Fruit fly (Drosophila melanogaster) whole organism, pupa: ENCODE results near the gene CG6236.
A peak's percentile ranks its signal among the peaks of the same experiment; 100 is the strongest.

Experiments used
- CG10348 ChIP-seq: fragments of 200-800 bp; sonication (Bioruptor generic); IDR thresholded peaks from 2 replicates; pipeline ENCODE4 v1.3.6; 2022; ENCODE audit warnings: missing biosample characterization, missing genetic modification characterization
- CG13204 ChIP-seq: fragments of 200-800 bp; sonication (Bioruptor generic); optimal IDR thresholded peaks from 2 replicates; lab custom pipeline; 2018; ENCODE audit warnings: missing biosample characterization, mild to moderate bottlenecking, missing genetic modification characterization, moderate library complexity
- CG14655 ChIP-seq: fragments of 200-800 bp; sonication (Bioruptor generic); optimal IDR thresholded peaks from 3 replicates; lab custom pipeline; 2017; ENCODE audit warnings: mild to moderate bottlenecking, missing biosample characterization, missing genetic modification reagents, missing genetic modification characterization
- CG17806 ChIP-seq: fragments of 200-800 bp; sonication (Bioruptor generic); optimal IDR thresholded peaks from 2 replicates; lab custom pipeline; 2018; ENCODE audit warnings: missing biosample characterization, mild to moderate bottlenecking, missing genetic modification characterization, moderate library complexity
- CG34367 ChIP-seq: fragments of 200-800 bp; sonication (Bioruptor generic); optimal IDR thresholded peaks from 2 replicates; lab custom pipeline; 2018; ENCODE audit warnings: missing biosample characterization, mild to moderate bottlenecking, missing genetic modification characterization
- CG8159 ChIP-seq: fragments of 200-800 bp; sonication (Bioruptor generic); optimal IDR thresholded peaks from 3 replicates; lab custom pipeline; 2018; ENCODE audit warnings: missing biosample characterization, mild to moderate bottlenecking, missing genetic modification characterization, moderate library complexity
- CG8301 ChIP-seq: fragments of 200-800 bp; sonication (Bioruptor generic); optimal IDR thresholded peaks from 2 replicates; lab custom pipeline; 2018; ENCODE audit warnings: missing biosample characterization, mild to moderate bottlenecking, missing genetic modification characterization
- D1 ChIP-seq: fragments of 200-800 bp; sonication (Bioruptor generic); optimal IDR thresholded peaks from 2 replicates; lab custom pipeline; 2018; ENCODE audit warnings: missing biosample characterization, mild to moderate bottlenecking, missing genetic modification characterization, moderate library complexity
- EcR ChIP-seq: fragments of 200-800 bp; sonication (Bioruptor generic); optimal IDR thresholded peaks from 3 replicates; lab custom pipeline; 2019; ENCODE audit warnings: missing biosample characterization, missing genetic modification characterization, mild to moderate bottlenecking, moderate library complexity, missing genetic modification reagents
- Ets98B ChIP-seq: fragments of 200-800 bp; sonication (Bioruptor generic); IDR thresholded peaks from 2 replicates; pipeline ENCODE4 v1.3.6; 2022; ENCODE audit warnings: missing biosample characterization, missing genetic modification characterization
- Pif1A ChIP-seq: fragments of 200-800 bp; sonication (Bioruptor generic); optimal IDR thresholded peaks from 3 replicates; lab custom pipeline; 2016; ENCODE audit warnings: missing biosample characterization, missing genetic modification characterization
- Snoo ChIP-seq: fragments of 200-800 bp; sonication (Bioruptor generic); optimal IDR thresholded peaks from 3 replicates; lab custom pipeline; 2017; ENCODE audit warnings: missing biosample characterization, mild to moderate bottlenecking, missing genetic modification characterization, inconsistent platforms
- gl ChIP-seq: fragments of 200-800 bp; sonication (Bioruptor generic); optimal IDR thresholded peaks from 2 replicates; lab custom pipeline; 2018; ENCODE audit warnings: missing biosample characterization, mild to moderate bottlenecking, missing genetic modification characterization
- rn ChIP-seq: fragments of 200-800 bp; sonication (Bioruptor generic); IDR thresholded peaks from 2 replicates; pipeline ENCODE4 v1.3.6; 2022; ENCODE audit warnings: missing biosample characterization, missing genetic modification characterization

DNA sequence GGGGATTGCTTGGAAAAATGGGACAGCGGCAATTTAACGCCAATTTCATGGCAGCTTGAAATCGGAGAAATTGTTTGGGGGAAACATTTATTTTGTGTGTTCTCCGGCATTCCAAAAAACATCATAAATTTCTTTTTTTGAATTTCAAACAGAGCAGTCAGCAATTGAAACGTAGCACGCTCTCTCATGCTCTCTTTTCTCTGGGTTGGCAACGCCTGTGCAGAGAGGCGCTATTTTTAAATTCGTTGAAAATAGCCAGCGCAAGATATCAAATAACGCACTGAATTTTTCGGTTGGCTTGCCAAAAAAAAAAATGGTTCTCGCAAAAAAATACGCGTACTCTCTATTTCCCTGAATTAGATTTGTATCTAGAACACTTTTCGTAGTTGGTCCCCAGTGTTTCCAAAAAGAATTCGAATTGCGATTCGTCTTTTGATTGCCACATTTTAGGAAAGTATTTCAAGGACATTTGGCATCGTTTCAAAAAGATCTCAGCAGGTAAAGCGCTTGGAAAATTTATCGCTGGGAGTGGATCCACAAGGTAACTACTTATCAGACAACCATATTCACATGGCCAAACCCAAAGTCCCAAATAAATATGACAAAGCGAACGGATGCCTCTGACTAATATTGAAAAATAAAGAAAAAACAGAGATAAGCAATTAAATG, 41.9 kb downstream of the CG6236 start:
- TF ChIP-seq Ets98B (GFP tag; lab: Robert Waterston, UW): no peak
- peak; percentile 2 for TF ChIP-seq D1 (tag; lab: Kevin White, UChicago)
- no peak for TF ChIP-seq CG17806 (tag; lab: Kevin White, UChicago)
- no peak for TF ChIP-seq CG10348 (GFP tag; lab: Robert Waterston, UW)
- no peak for TF ChIP-seq CG8159 (tag; lab: Kevin White, UChicago)
- TF ChIP-seq CG34367 (tag; lab: Kevin White, UChicago): no peak
- no peak for TF ChIP-seq CG8301 (tag; lab: Kevin White, UChicago)
- TF ChIP-seq CG13204: no peak
- no peak for TF ChIP-seq rn (GFP tag; lab: Robert Waterston, UW)
- no peak for TF ChIP-seq CG14655
- TF ChIP-seq EcR: no peak
- no peak for TF ChIP-seq gl (tag; lab: Kevin White, UChicago)
- no peak for TF ChIP-seq Snoo (tag; lab: Kevin White, UChicago)
- TF ChIP-seq Pif1A: no peak
